Fruit fly (Drosophila melanogaster) whole organism, embryonic: ENCODE data around the gene L2HGDH.

Experiments
- B-H1 ChIP-seq: fragments of 200-800 bp; sonication (Bioruptor generic); IDR thresholded peaks from 3 replicates; pipeline ENCODE4 v1.3.6; 2022; ENCODE audit warnings: missing biosample characterization, missing genetic modification characterization
- CG10565 ChIP-seq: fragments of 200-800 bp; sonication (Bioruptor generic); optimal IDR thresholded peaks from 3 replicates; lab custom pipeline; 2016; ENCODE audit warnings: missing biosample characterization, mild to moderate bottlenecking, missing genetic modification characterization
- CG10979 ChIP-seq: fragments of 200-800 bp; sonication (Bioruptor generic); optimal IDR thresholded peaks from 2 replicates; lab custom pipeline; 2018; ENCODE audit warnings: missing biosample characterization, mild to moderate bottlenecking, missing genetic modification characterization, moderate library complexity
- CG12391 ChIP-seq: fragments of 200-800 bp; sonication (Bioruptor generic); optimal IDR thresholded peaks from 3 replicates; lab custom pipeline; 2018; ENCODE audit warnings: missing biosample characterization, mild to moderate bottlenecking, missing genetic modification characterization, moderate library complexity
- CG12659 ChIP-seq: fragments of 200-800 bp; sonication (Bioruptor generic); optimal IDR thresholded peaks from 3 replicates; lab custom pipeline; 2017; ENCODE audit warnings: mild to moderate bottlenecking, missing biosample characterization, missing genetic modification reagents, missing genetic modification characterization
- CG13123 ChIP-seq: fragments of 200-800 bp; sonication (Bioruptor generic); optimal IDR thresholded peaks from 2 replicates; lab custom pipeline; 2016; ENCODE audit warnings: missing biosample characterization, missing genetic modification characterization
- CG13894 ChIP-seq: fragments of 200-800 bp; sonication (Bioruptor generic); optimal IDR thresholded peaks from 3 replicates; lab custom pipeline; 2018; ENCODE audit warnings: missing biosample characterization, mild to moderate bottlenecking, missing genetic modification characterization, moderate library complexity
- CG15073 ChIP-seq: fragments of 200-800 bp; sonication (Bioruptor generic); optimal IDR thresholded peaks from 2 replicates; lab custom pipeline; 2016; ENCODE audit warnings: missing biosample characterization, missing genetic modification characterization
- CG1603 ChIP-seq: fragments of 200-800 bp; sonication (Bioruptor generic); optimal IDR thresholded peaks from 2 replicates; lab custom pipeline; 2019; ENCODE audit warnings: missing biosample characterization, mild to moderate bottlenecking, missing genetic modification characterization, moderate library complexity
- CG16813 ChIP-seq: fragments of 200-800 bp; sonication (Bioruptor generic); IDR thresholded peaks from 3 replicates; pipeline ENCODE4 v1.3.6; 2022; ENCODE audit warnings: missing biosample characterization, missing genetic modification characterization; ENCODE audit not compliant: partially characterized antibody
- CG16863 ChIP-seq: fragments of 200-800 bp; sonication (Bioruptor generic); optimal IDR thresholded peaks from 3 replicates; lab custom pipeline; 2016; ENCODE audit warnings: missing biosample characterization, missing genetic modification characterization
- CG17912 ChIP-seq: fragments of 200-800 bp; sonication (Bioruptor generic); optimal IDR thresholded peaks from 2 replicates; lab custom pipeline; 2018; ENCODE audit warnings: missing biosample characterization, mild to moderate bottlenecking, missing genetic modification characterization
- CG18476 ChIP-seq: fragments of 200-800 bp; sonication (Bioruptor generic); optimal IDR thresholded peaks from 2 replicates; lab custom pipeline; 2016; ENCODE audit warnings: missing biosample characterization, mild to moderate bottlenecking, missing genetic modification characterization
- CG30431 ChIP-seq: fragments of 200-800 bp; sonication (Bioruptor generic); optimal IDR thresholded peaks from 2 replicates; lab custom pipeline; 2017; ENCODE audit warnings: missing biosample characterization, missing genetic modification characterization
- CG32767 ChIP-seq: fragments of 200-800 bp; sonication (Bioruptor generic); IDR thresholded peaks from 2 replicates; pipeline ENCODE4 v1.3.6; 2022; ENCODE audit warnings: missing biosample characterization, missing genetic modification characterization
- CG34224 ChIP-seq: fragments of 200-800 bp; sonication (Bioruptor generic); IDR thresholded peaks from 3 replicates; pipeline ENCODE4 v1.3.6; 2022; ENCODE audit warnings: missing biosample characterization, missing genetic modification characterization; ENCODE audit not compliant: partially characterized antibody
- CG5180 ChIP-seq: fragments of 200-800 bp; sonication (Bioruptor generic); optimal IDR thresholded peaks from 3 replicates; lab custom pipeline; 2017; ENCODE audit warnings: missing biosample characterization, missing genetic modification characterization, mild to moderate bottlenecking, moderate library complexity, missing genetic modification reagents
- CG7928 ChIP-seq: fragments of 200-800 bp; sonication (Bioruptor generic); optimal IDR thresholded peaks from 2 replicates; lab custom pipeline; 2017; ENCODE audit warnings: missing biosample characterization, mild to moderate bottlenecking, missing genetic modification characterization
- CG8290 ChIP-seq, 3 experiments: fragments of 200-800 bp; sonication (Bioruptor generic); optimal IDR thresholded peaks; 2 replicates each; lab custom pipeline; 2016 to 2019; ENCODE audit warnings: missing biosample characterization in 3 of 3, missing genetic modification characterization in 3 of 3, mild to moderate bottlenecking in 2 of 3, moderate library complexity in 1 of 3
- CG9932 ChIP-seq: fragments of 200-800 bp; sonication (Bioruptor generic); IDR thresholded peaks from 2 replicates; pipeline ENCODE4 v1.3.6; 2022; ENCODE audit warnings: missing biosample characterization, missing genetic modification characterization
- Dp ChIP-seq: fragments of 200-800 bp; sonication (Bioruptor generic); optimal IDR thresholded peaks from 2 replicates; lab custom pipeline; 2018; ENCODE audit warnings: missing biosample characterization, mild to moderate bottlenecking, missing genetic modification characterization, moderate library complexity
- Gug ChIP-seq: fragments of 200-800 bp; sonication (Bioruptor generic); IDR thresholded peaks from 4 replicates; pipeline ENCODE4 v1.3.6; 2022; ENCODE audit warnings: missing biosample characterization, missing genetic modification characterization
- HLH54F ChIP-seq: fragments of 200-800 bp; sonication (Bioruptor generic); optimal IDR thresholded peaks from 3 replicates; lab custom pipeline; 2016; ENCODE audit warnings: missing biosample characterization, missing genetic modification characterization
- HmgZ ChIP-seq: fragments of 200-800 bp; sonication (Bioruptor generic); optimal IDR thresholded peaks from 2 replicates; lab custom pipeline; 2018; ENCODE audit warnings: missing biosample characterization, mild to moderate bottlenecking, missing genetic modification characterization
- Lpt ChIP-seq: fragments of >200 bp; optimal IDR thresholded peaks from 2 replicates; lab custom pipeline; 2018; ENCODE audit warnings: missing biosample characterization, missing genetic modification characterization
- Myb ChIP-seq: fragments of 200-800 bp; sonication (Bioruptor generic); optimal IDR thresholded peaks from 2 replicates; lab custom pipeline; 2016; ENCODE audit warnings: missing biosample characterization, missing genetic modification characterization
- Six4 ChIP-seq: fragments of 200-800 bp; sonication (Bioruptor generic); optimal IDR thresholded peaks from 2 replicates; lab custom pipeline; 2016; ENCODE audit warnings: missing biosample characterization, missing genetic modification characterization
- cad ChIP-seq: fragments of >200 bp; optimal IDR thresholded peaks from 2 replicates; lab custom pipeline; 2017; ENCODE audit warnings: missing biosample characterization, missing genetic modification characterization
- cas ChIP-seq: fragments of 200-800 bp; sonication (Bioruptor generic); IDR thresholded peaks from 2 replicates; pipeline ENCODE4 v1.3.6; 2022; ENCODE audit warnings: missing biosample characterization, missing genetic modification characterization
- caup ChIP-seq: fragments of 200-800 bp; sonication (Bioruptor generic); optimal IDR thresholded peaks from 3 replicates; lab custom pipeline; 2017; ENCODE audit warnings: missing biosample characterization, mild to moderate bottlenecking, missing genetic modification characterization, moderate library complexity; ENCODE audit not compliant: severe bottlenecking
- da ChIP-seq: fragments of 200-800 bp; sonication (Bioruptor generic); optimal IDR thresholded peaks from 2 replicates; lab custom pipeline; 2016; ENCODE audit warnings: missing biosample characterization, missing genetic modification characterization
- mam ChIP-seq: fragments of 200-800 bp; sonication (Bioruptor generic); optimal IDR thresholded peaks from 3 replicates; lab custom pipeline; 2016; ENCODE audit warnings: missing biosample characterization, missing genetic modification characterization
- oc ChIP-seq: fragments of 200-800 bp; sonication (Bioruptor generic); optimal IDR thresholded peaks from 2 replicates; lab custom pipeline; 2018; ENCODE audit warnings: missing biosample characterization, mild to moderate bottlenecking, missing genetic modification characterization, moderate library complexity
- onecut ChIP-seq: fragments of 200-800 bp; sonication (Bioruptor generic); IDR thresholded peaks from 2 replicates; pipeline ENCODE4 v1.3.6; 2022; ENCODE audit warnings: missing biosample characterization, missing genetic modification characterization
- org-1 ChIP-seq: fragments of 200-800 bp; sonication (Bioruptor generic); optimal IDR thresholded peaks from 2 replicates; lab custom pipeline; 2017; ENCODE audit warnings: missing biosample characterization, missing genetic modification characterization
- ranshi ChIP-seq: fragments of 200-800 bp; sonication (Bioruptor generic); IDR thresholded peaks from 2 replicates; pipeline ENCODE4 v1.3.6; 2022; ENCODE audit warnings: missing biosample characterization, missing genetic modification characterization
- ro ChIP-seq: fragments of 200-800 bp; sonication (Bioruptor generic); IDR thresholded peaks from 2 replicates; pipeline ENCODE4 v1.3.6; 2022; ENCODE audit warnings: missing biosample characterization, missing genetic modification characterization
- row ChIP-seq: fragments of 200-800 bp; sonication (Bioruptor generic); IDR thresholded peaks from 3 replicates; pipeline ENCODE4 v1.3.6; 2022; ENCODE audit warnings: missing biosample characterization, missing genetic modification characterization
- sisA ChIP-seq: fragments of 200-800 bp; sonication (Bioruptor generic); IDR thresholded peaks from 2 replicates; pipeline ENCODE4 v1.3.6; 2022; ENCODE audit warnings: missing biosample characterization, missing genetic modification characterization
- sna ChIP-seq: fragments of 200-800 bp; sonication (Bioruptor generic); IDR thresholded peaks from 2 replicates; pipeline ENCODE4 v1.3.6; 2022; ENCODE audit warnings: missing biosample characterization, missing genetic modification characterization; ENCODE audit not compliant: partially characterized antibody
- trem ChIP-seq: fragments of 200-800 bp; optimal IDR thresholded peaks from 3 replicates; lab custom pipeline; 2019; ENCODE audit warnings: missing biosample characterization, mild to moderate bottlenecking, missing genetic modification characterization, moderate library complexity
- unc-4 ChIP-seq: fragments of 200-800 bp; sonication (Bioruptor generic); IDR thresholded peaks from 2 replicates; pipeline ENCODE4 v1.3.6; 2022; ENCODE audit warnings: missing biosample characterization, missing genetic modification characterization; ENCODE audit not compliant: partially characterized antibody
- usp ChIP-seq: fragments of >200 bp; optimal IDR thresholded peaks from 2 replicates; lab custom pipeline; 2017; ENCODE audit warnings: missing biosample characterization, missing genetic modification characterization

L2HGDH gene

DNA sequence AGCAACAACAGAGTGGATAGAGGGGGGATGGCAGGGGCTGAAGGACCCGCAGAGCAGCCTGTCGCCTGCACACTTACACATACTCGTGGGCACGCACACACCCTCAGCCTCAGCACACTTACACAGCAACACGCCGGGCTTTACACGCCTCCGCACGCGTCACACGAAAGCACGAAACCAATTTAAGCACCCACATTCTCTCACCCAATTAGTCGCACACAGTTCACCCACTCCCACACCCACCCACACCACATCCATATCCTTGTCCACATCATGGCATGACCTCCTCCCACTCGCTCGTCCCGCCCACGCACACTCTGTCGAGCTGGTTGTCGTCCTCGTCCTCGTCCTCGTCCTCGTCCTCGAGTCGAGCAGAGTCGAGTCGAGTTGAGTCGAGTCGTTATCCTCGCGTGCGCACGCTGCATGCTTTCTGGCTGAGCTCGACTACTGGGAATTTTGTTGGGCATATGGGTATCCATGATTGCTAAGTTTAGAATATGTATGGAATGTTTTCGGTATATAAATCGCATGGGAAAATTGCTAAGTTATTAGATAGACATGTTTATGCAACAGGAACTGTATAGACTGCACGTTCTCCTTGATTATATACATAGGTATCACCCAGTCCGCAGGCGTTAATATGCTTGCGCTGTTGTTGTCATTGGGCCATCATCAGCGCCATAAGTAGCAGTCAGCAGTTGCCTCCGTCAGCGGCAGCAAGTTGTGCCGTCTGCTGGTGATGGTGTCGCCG, 37.8 kb upstream of the L2HGDH start (continued):
- TF ChIP-seq CG16863 (GFP tag; lab: Kevin White, UChicago), result peak; percentile 76
- peak; percentile 83 for TF ChIP-seq cas
- TF ChIP-seq caup (GFP tag; lab: Kevin White, UChicago), result peak; percentile 82
- peak; percentile 59 for TF ChIP-seq onecut (GFP tag; lab: Robert Waterston, UW)
- TF ChIP-seq HLH54F, result peak; percentile 79
- peak; percentile 47 for TF ChIP-seq Six4 (GFP tag; lab: Kevin White, UChicago)
- peak; percentile 60; the same call in 1 of the 2 replicates for TF ChIP-seq ro (GFP tag; lab: Robert Waterston, UW)
- peak; percentile 73 for TF ChIP-seq CG18476 (GFP tag; lab: Kevin White, UChicago)
- peak; percentile 68 for TF ChIP-seq HmgZ (tag; lab: Kevin White, UChicago)
- peak; percentile 43 for TF ChIP-seq CG30431
- TF ChIP-seq Myb, result peak; percentile 69
- peak; percentile 75 for TF ChIP-seq CG10979 (tag; lab: Kevin White, UChicago)
- TF ChIP-seq CG16813 (GFP tag; lab: Robert Waterston, UW), result no peak
- TF ChIP-seq mam (GFP tag; lab: Kevin White, UChicago), result peak; percentile 88
- TF ChIP-seq CG17912 (GFP tag; lab: Kevin White, UChicago), result no peak
- TF ChIP-seq CG13894, result peak; percentile 87
- no peak for TF ChIP-seq Lpt (GFP tag; lab: Kevin White, UChicago)
- TF ChIP-seq row (GFP tag; lab: Robert Waterston, UW), result peak; percentile 95
- no peak for TF ChIP-seq CG8290 (GFP tag; optimal IDR thresholded peaks at IDR 0.05; lab: Kevin White, UChicago)
- peak in 1 of 2 experiments; percentile 93 for TF ChIP-seq CG8290 (tag; optimal IDR thresholded peaks at IDR 0.05; lab: Kevin White, UChicago)
- peak; percentile 65 for TF ChIP-seq CG5180 (GFP tag; lab: Kevin White, UChicago)
- TF ChIP-seq CG32767 (GFP tag; lab: Robert Waterston, UW), result peak; percentile 64; the same call in 1 of the 2 replicates
- peak; percentile 81 for TF ChIP-seq CG12391 (tag; lab: Kevin White, UChicago)
- peak; percentile 83 for TF ChIP-seq CG12659 (GFP tag; lab: Kevin White, UChicago)
- TF ChIP-seq CG15073, result no peak
- TF ChIP-seq CG34224 (GFP tag; lab: Robert Waterston, UW), result no peak
- TF ChIP-seq sna, result no peak
- no peak for TF ChIP-seq da (GFP tag; lab: Kevin White, UChicago)
- TF ChIP-seq usp (GFP tag; lab: Kevin White, UChicago), result no peak
- peak; percentile 57 for TF ChIP-seq oc (tag; lab: Kevin White, UChicago)
- TF ChIP-seq CG1603 (tag; lab: Kevin White, UChicago), result peak; percentile 85
- TF ChIP-seq CG13123, result peak; percentile 29
- TF ChIP-seq cad (GFP tag; lab: Kevin White, UChicago), result no peak
- peak; percentile 54 for TF ChIP-seq CG7928 (GFP tag; lab: Kevin White, UChicago)
- peak; percentile 84 for TF ChIP-seq Gug (GFP tag; lab: Robert Waterston, UW)
- peak; percentile 81 for TF ChIP-seq ranshi
- peak; percentile 36 for TF ChIP-seq trem (tag; lab: Kevin White, UChicago)
- TF ChIP-seq org-1, result peak; percentile 87
- TF ChIP-seq CG10565 (GFP tag; lab: Kevin White, UChicago), result no peak
- TF ChIP-seq CG9932 (GFP tag; lab: Robert Waterston, UW), result peak; percentile 74
- TF ChIP-seq Dp, result no peak
- peak; percentile 87 for TF ChIP-seq sisA (GFP tag; lab: Robert Waterston, UW)
- TF ChIP-seq unc-4, result no peak
- TF ChIP-seq B-H1 (GFP tag; lab: Robert Waterston, UW), result peak; percentile 78
